Fruit fly (Drosophila melanogaster) whole organism, prepupa: ENCODE measurements around the gene Ctr1A.

ENCODE experiments used
- CG16779 ChIP-seq: fragments of 200-800 bp; sonication (Bioruptor generic); optimal IDR thresholded peaks from 3 replicates; lab custom pipeline; 2017; ENCODE audit warnings: missing biosample characterization, mild to moderate bottlenecking, missing genetic modification characterization
- CG32006 ChIP-seq: fragments of 200-800 bp; sonication (Bioruptor generic); optimal IDR thresholded peaks from 3 replicates; lab custom pipeline; 2017; ENCODE audit warnings: missing biosample characterization, mild to moderate bottlenecking, missing genetic modification characterization
- CG34406 ChIP-seq: fragments of 200-800 bp; sonication (Bioruptor generic); optimal IDR thresholded peaks from 3 replicates; lab custom pipeline; 2016; ENCODE audit warnings: missing biosample characterization, missing genetic modification characterization
- CG6163 ChIP-seq: fragments of 200-800 bp; sonication (Bioruptor generic); IDR thresholded peaks from 3 replicates; pipeline ENCODE4 v1.3.6; 2022; ENCODE audit warnings: missing biosample characterization, missing genetic modification characterization
- CG8319 ChIP-seq: fragments of 200-800 bp; sonication (Bioruptor generic); optimal IDR thresholded peaks from 3 replicates; lab custom pipeline; 2016; ENCODE audit warnings: missing biosample characterization, missing genetic modification characterization
- CG9139 ChIP-seq: fragments of 200-800 bp; sonication (Bioruptor generic); optimal IDR thresholded peaks from 3 replicates; lab custom pipeline; 2017; ENCODE audit warnings: missing biosample characterization, mild to moderate bottlenecking, missing genetic modification characterization
- Hr38 ChIP-seq: sonication (Bioruptor generic); optimal IDR thresholded peaks from 2 replicates; lab custom pipeline; 2016; ENCODE audit warnings: missing biosample characterization, missing genetic modification characterization
- Hr39 ChIP-seq: fragments of 200-800 bp; sonication (Bioruptor generic); optimal IDR thresholded peaks from 2 replicates; lab custom pipeline; 2016; ENCODE audit warnings: missing biosample characterization, missing genetic modification characterization
- achi ChIP-seq: fragments of 200-800 bp; sonication (Bioruptor generic); optimal IDR thresholded peaks from 3 replicates; lab custom pipeline; 2016; ENCODE audit warnings: missing biosample characterization, missing genetic modification characterization
- cyc ChIP-seq: fragments of 200-800 bp; sonication (Bioruptor generic); optimal IDR thresholded peaks from 3 replicates; lab custom pipeline; 2016; ENCODE audit warnings: missing biosample characterization, missing genetic modification characterization
- dac ChIP-seq: fragments of 200-800 bp; sonication (Bioruptor generic); optimal IDR thresholded peaks from 2 replicates; lab custom pipeline; 2017; ENCODE audit warnings: missing biosample characterization, mild to moderate bottlenecking, missing genetic modification characterization
- fkh ChIP-seq: fragments of 200-800 bp; sonication (Bioruptor generic); optimal IDR thresholded peaks from 3 replicates; lab custom pipeline; 2017; ENCODE audit warnings: missing biosample characterization, mild to moderate bottlenecking, missing genetic modification characterization, moderate library complexity

dm6 chrX:6611831-6612230 is 49.6 kb upstream of the Ctr1A start:
- TF ChIP-seq CG34406 (GFP tag; lab: Kevin White, UChicago) (no peak), CG32006 (no peak), CG16779 (tag; lab: Kevin White, UChicago) (no peak), CG6163 (no peak), Hr39 (no peak), achi (GFP tag; lab: Kevin White, UChicago) (no peak), CG9139 (GFP tag; lab: Kevin White, UChicago) (no peak), cyc (GFP tag; lab: Kevin White, UChicago) (no peak), dac (GFP tag; lab: Kevin White, UChicago) (no peak), CG8319 (GFP tag; lab: Kevin White, UChicago) (no peak), Hr38 (GFP tag; lab: Kevin White, UChicago) (no peak), fkh (GFP tag; lab: Kevin White, UChicago) (no peak)
